Fruit fly (Drosophila melanogaster): Measurements from ENCODE around the gene CG14718.

The CG14718 gene

DNA sequence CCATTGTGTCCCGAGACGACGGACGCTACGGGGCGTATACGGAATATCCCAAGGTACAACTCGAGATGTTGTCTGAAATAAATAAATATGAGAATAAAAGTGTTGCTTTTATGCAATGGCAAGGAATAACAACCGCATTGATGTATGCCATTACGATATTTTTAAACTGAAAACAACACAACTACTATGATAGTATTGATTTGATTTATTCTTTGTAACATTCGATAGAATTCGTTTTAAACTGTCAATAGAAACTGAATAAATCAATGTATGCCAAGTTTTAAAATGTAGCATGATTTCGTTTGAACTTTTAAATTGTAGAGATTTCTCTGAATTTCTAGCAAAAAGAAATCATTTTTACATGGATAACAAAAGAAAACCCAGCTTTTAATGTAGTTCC, 4.2 kb upstream of the CG14718 start, which contains the start of gene CG14717:
CG14717 (plus strand) TSS at position 301 of the 400 bp plus-strand sequence.
- TF ChIP-seq Hr96 (GFP tag; optimal IDR thresholded peaks at IDR 0.05), result no peak
- no peak for TF ChIP-seq cic (GFP tag; optimal IDR thresholded peaks at IDR 0.05)
- no peak for TF ChIP-seq cnc (optimal IDR thresholded peaks at IDR 0.05)
- TF ChIP-seq CG14711 (tag; optimal IDR thresholded peaks at IDR 0.05), result no peak
- TF ChIP-seq Clk (GFP tag; optimal IDR thresholded peaks at IDR 0.05), result no peak
- no peak for TF ChIP-seq CG5204 (GFP tag; optimal IDR thresholded peaks at IDR 0.05)
- TF ChIP-seq CG1620 (GFP tag; optimal IDR thresholded peaks at IDR 0.05), result no peak
- TF ChIP-seq CG11617 (GFP tag; optimal IDR thresholded peaks at IDR 0.05), result no peak
- TF ChIP-seq toe (GFP tag; optimal IDR thresholded peaks at IDR 0.05), result no peak
- TF ChIP-seq CG7101 (tag; optimal IDR thresholded peaks at IDR 0.05), result no peak
- no peak for TF ChIP-seq bab1 (GFP tag; optimal IDR thresholded peaks at IDR 0.05)
- TF ChIP-seq ovo (GFP tag; optimal IDR thresholded peaks at IDR 0.05), result no peak

DNA sequence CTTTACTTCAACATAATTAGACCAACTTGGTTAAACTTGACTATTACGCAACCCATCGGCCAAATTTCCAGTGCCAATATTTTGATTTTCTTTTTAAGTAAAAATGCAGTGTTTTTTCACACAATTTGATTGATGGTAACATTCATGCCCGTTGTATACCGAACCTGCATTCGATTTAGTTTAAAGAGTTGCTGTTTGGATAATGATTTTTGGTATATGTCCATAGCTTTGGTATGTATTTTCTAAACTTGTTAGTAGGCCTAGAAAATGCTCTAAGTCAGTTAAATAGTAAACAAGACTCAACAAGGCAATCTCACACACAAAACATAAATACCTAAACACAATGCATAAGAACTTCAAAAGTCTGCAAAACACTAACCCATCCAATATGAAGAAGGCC, 3.3 kb downstream of the CG14718 start, which contains the start of gene I-t:
I-t (plus strand) TSS at position 301 of the 400 bp plus-strand sequence.
- no peak for TF ChIP-seq cnc (optimal IDR thresholded peaks at IDR 0.05)
- TF ChIP-seq CG7045 (GFP tag; optimal IDR thresholded peaks at IDR 0.05), result no peak
- no peak for TF ChIP-seq tj (GFP tag; optimal IDR thresholded peaks at IDR 0.05)

DNA sequence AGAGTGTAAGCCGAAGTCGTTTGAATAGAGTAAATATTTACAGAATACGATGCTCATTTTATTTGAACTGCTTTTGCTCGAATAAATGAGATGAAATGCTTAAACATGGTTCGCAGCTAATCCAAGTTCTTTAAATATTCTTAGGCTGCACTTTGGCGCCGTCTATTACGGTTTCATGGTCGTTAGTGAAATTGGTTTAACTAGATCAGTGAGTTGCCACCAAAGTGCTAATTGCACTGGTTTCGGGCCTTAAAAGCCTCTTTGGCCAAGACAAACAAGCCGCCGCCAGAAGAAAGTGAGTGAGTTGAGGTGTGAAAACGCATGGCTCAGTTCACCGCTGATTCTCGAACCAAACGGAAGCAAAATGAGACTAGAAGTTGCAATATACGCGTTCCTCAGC, 11.0 kb downstream of the CG14718 start, which contains the start of gene CG14720:
CG14720 (plus strand) TSS at position 301 of the 400 bp plus-strand sequence.
- TF ChIP-seq CG33017 (tag; optimal IDR thresholded peaks at IDR 0.05) (no peak), toe (GFP tag; optimal IDR thresholded peaks at IDR 0.05) (no peak), Clk (GFP tag; optimal IDR thresholded peaks at IDR 0.05) (no peak), CG12768 (GFP tag; optimal IDR thresholded peaks at IDR 0.05) (no peak), cic (GFP tag; optimal IDR thresholded peaks at IDR 0.05) (no peak), CG11617 (GFP tag; optimal IDR thresholded peaks at IDR 0.05) (no peak), CG1620 (GFP tag; optimal IDR thresholded peaks at IDR 0.05) (no peak), Crg-1 (GFP tag; optimal IDR thresholded peaks at IDR 0.05) (no peak), Mnt (GFP tag; optimal IDR thresholded peaks at IDR 0.05) (no peak), CG7101 (tag; optimal IDR thresholded peaks at IDR 0.05) (no peak), CG5204 (GFP tag; optimal IDR thresholded peaks at IDR 0.05) (no peak), bab1 (GFP tag; optimal IDR thresholded peaks at IDR 0.05) (no peak), tj (GFP tag; optimal IDR thresholded peaks at IDR 0.05) (no peak), pad (GFP tag; optimal IDR thresholded peaks at IDR 0.05) (no peak), cnc (optimal IDR thresholded peaks at IDR 0.05) (no peak)

DNA sequence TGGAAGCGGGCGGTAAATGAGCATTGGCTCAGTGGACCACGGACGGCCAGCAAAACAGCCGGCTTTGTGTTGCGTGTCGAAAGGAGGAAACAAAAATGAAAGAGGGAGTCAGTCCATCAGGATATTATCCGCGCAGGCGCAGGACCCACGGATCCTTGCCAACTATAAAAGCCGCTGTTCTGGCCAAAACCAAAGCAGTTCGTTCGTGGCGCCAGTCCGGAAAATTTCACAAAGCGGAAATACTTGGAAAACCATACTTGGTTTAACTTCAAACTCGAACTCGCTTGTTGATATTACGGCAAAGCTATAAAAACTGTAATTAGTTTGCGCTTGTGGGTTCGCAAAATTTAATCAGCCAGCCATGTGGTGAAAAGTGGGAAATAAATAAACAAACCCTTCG, 21.2 kb downstream of the CG14718 start, which contains the start of gene CG12594:
CG12594 (plus strand) TSS at position 142 of the 400 bp plus-strand sequence.
- TF ChIP-seq toe (GFP tag; optimal IDR thresholded peaks at IDR 0.05), result no peak
- no peak for TF ChIP-seq CG5204 (GFP tag; optimal IDR thresholded peaks at IDR 0.05)
- no peak for TF ChIP-seq CG7045 (GFP tag; optimal IDR thresholded peaks at IDR 0.05)
- no peak for TF ChIP-seq pad (GFP tag; optimal IDR thresholded peaks at IDR 0.05)
- TF ChIP-seq CG14711 (tag; optimal IDR thresholded peaks at IDR 0.05), result no peak
- no peak for TF ChIP-seq ovo (GFP tag; optimal IDR thresholded peaks at IDR 0.05)
- TF ChIP-seq kay (GFP tag; ENCODE audit: borderline replicate concordance), result no peak
- no peak for TF ChIP-seq bab1 (GFP tag; optimal IDR thresholded peaks at IDR 0.05)
- no peak for TF ChIP-seq CG33017 (tag; optimal IDR thresholded peaks at IDR 0.05)
- no peak for TF ChIP-seq cic (GFP tag; optimal IDR thresholded peaks at IDR 0.05)
- no peak for TF ChIP-seq Clk (GFP tag; optimal IDR thresholded peaks at IDR 0.05)
- no peak for TF ChIP-seq Mnt (GFP tag; optimal IDR thresholded peaks at IDR 0.05)
- no peak for TF ChIP-seq CG1620 (GFP tag; optimal IDR thresholded peaks at IDR 0.05)
- TF ChIP-seq Hr96 (GFP tag; optimal IDR thresholded peaks at IDR 0.05), result no peak
- TF ChIP-seq Crg-1 (GFP tag; optimal IDR thresholded peaks at IDR 0.05), result no peak
- TF ChIP-seq CG11617 (GFP tag; optimal IDR thresholded peaks at IDR 0.05), result no peak
- no peak for TF ChIP-seq CG7101 (tag; optimal IDR thresholded peaks at IDR 0.05)
- TF ChIP-seq tj (GFP tag; optimal IDR thresholded peaks at IDR 0.05), result no peak

DNA sequence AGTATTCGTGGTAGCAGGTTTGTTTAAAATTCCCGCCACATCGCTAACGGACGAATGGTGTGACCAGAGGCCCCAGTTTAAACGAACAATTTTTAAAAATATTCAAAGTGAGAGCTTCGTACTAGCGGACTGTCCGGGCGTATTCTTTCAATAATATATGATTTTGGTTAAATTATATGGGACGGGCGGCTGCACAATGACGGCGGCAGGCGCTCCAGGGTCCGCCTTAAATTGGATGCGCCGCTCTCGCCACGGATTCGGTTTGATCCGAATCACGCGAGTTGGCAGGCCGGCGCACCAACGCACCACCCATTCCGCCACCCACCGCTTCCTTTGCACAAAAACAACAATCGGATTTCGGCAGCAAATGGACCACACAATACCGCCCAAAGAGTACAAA, 34.9 kb downstream of the CG14718 start, which contains the start of gene CG14721:
CG14721 (plus strand) TSS at position 111 of the 400 bp plus-strand sequence.
- TF ChIP-seq tj (GFP tag; optimal IDR thresholded peaks at IDR 0.05) (no peak), CG11617 (GFP tag; optimal IDR thresholded peaks at IDR 0.05) (peak; percentile 14), bab1 (GFP tag; optimal IDR thresholded peaks at IDR 0.05) (peak; percentile 61), ovo (GFP tag; optimal IDR thresholded peaks at IDR 0.05) (no peak), kay (GFP tag; ENCODE audit: borderline replicate concordance) (no peak), Mnt (GFP tag; optimal IDR thresholded peaks at IDR 0.05) (peak; percentile 50), CG1620 (GFP tag; optimal IDR thresholded peaks at IDR 0.05) (peak; percentile 5), Clk (GFP tag; optimal IDR thresholded peaks at IDR 0.05) (no peak), pad (GFP tag; optimal IDR thresholded peaks at IDR 0.05) (no peak), CG14711 (tag; optimal IDR thresholded peaks at IDR 0.05) (peak; percentile 7), CG7045 (GFP tag; optimal IDR thresholded peaks at IDR 0.05) (peak; percentile 4), CG12768 (GFP tag; optimal IDR thresholded peaks at IDR 0.05) (no peak)

DNA sequence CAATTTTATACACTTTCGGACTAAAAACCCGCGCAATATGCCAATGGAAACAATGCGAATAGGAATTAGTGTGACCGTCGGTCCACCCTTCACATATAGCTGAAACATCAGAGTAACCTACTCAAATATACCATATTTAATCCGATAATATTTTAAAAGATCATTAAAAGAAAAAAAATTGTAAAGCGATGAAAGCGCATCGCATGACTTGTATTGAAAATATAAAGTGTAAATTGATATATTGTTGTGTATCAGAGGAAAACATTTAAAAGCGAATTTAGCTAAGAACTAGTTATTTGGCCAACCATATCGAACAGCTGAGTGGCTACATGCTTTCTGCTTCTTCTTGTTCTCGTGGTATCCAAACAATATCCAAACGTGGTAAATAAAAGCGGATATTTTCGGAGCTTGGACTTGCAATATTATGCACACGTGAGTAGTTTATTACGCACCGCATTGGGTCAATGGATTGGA, 41.4 kb downstream of the CG14718 start, which contains the start of the genes Blm and CG14722:
Blm (minus strand) TSS at position 54 of the 474 bp plus-strand sequence.
CG14722 (plus strand) TSS at position 161 of the 474 bp plus-strand sequence.
- TF ChIP-seq bab1 (GFP tag; optimal IDR thresholded peaks at IDR 0.05) (peak; percentile 60), pad (GFP tag; optimal IDR thresholded peaks at IDR 0.05) (no peak), CG7045 (GFP tag; optimal IDR thresholded peaks at IDR 0.05) (no peak), CG12768 (GFP tag; optimal IDR thresholded peaks at IDR 0.05) (no peak), Hr96 (GFP tag; optimal IDR thresholded peaks at IDR 0.05) (no peak), cnc (optimal IDR thresholded peaks at IDR 0.05) (no peak), Mnt (GFP tag; optimal IDR thresholded peaks at IDR 0.05) (peak; percentile 64), cic (GFP tag; optimal IDR thresholded peaks at IDR 0.05) (no peak), CG1620 (GFP tag; optimal IDR thresholded peaks at IDR 0.05) (peak; percentile 28), CG14711 (tag; optimal IDR thresholded peaks at IDR 0.05) (peak; percentile 28), kay (GFP tag; ENCODE audit: borderline replicate concordance) (no peak), CG11617 (GFP tag; optimal IDR thresholded peaks at IDR 0.05) (peak; percentile 10), toe (GFP tag; optimal IDR thresholded peaks at IDR 0.05) (no peak), ovo (GFP tag; optimal IDR thresholded peaks at IDR 0.05) (no peak), Clk (GFP tag; optimal IDR thresholded peaks at IDR 0.05) (no peak), Crg-1 (GFP tag; optimal IDR thresholded peaks at IDR 0.05) (no peak)

Measured in whole organism, adult.